Worm (Caenorhabditis elegans): ENCODE results near the gene C06B8.2.

DNA sequence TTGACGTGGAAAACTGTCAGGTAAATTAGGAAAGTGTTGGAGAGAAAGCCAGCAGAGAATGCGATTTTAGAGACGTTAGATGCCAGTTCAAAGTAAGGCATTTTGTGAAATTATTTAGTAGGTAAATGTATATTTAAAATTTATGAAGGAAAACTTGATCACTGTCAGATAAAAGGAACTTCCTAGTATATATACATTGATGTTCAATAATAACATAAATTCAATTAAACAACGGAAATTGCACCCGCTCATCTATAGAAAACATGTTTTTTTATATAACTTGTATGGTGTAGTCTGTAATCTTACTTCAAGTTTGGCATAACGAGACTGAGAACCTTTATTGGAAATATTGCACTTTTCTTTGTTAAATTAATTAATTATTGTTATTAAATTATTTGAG lies 19.5 kb downstream of the C06B8.2 start, which contains the start of gene str-71:
- TF ChIP-seq C16A3.4 (tag; optimal IDR thresholded peaks at IDR 0.05) (no peak), aly-2 (tag; optimal IDR thresholded peaks at IDR 0.05) (no peak), nhr-28 (tag; optimal IDR thresholded peaks at IDR 0.05) (no peak), skn-1 (tag; optimal IDR thresholded peaks at IDR 0.05) (no peak)
